Fruit fly (Drosophila melanogaster): ENCODE measurements around the gene CG33777.

CG33777 gene

DNA sequence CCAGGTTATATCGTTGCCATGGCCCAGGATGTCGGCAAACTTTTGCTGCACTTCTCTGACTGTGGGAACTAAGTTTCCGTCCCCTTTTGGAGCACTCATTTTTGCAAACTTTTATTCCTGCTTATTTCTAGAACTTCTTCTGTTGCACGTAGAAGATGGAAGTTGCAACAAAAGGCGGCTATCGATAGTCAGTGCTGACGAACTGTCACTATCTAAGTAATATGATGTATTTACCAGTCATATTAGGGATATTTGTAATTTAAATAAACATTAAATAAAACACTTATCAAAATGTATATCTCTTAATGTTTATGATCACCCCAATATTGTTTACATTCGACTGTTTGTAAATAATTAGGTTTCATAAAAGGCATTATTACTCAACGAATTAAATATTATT, 14.0 kb downstream of the CG33777 start, which contains the start of gene CG32243 (continued):
- peak; percentile 49 for TF ChIP-seq wek (GFP tag; optimal IDR thresholded peaks at IDR 0.05)
- TF ChIP-seq CG30020 (tag; optimal IDR thresholded peaks at IDR 0.05) = peak; percentile 11

DNA sequence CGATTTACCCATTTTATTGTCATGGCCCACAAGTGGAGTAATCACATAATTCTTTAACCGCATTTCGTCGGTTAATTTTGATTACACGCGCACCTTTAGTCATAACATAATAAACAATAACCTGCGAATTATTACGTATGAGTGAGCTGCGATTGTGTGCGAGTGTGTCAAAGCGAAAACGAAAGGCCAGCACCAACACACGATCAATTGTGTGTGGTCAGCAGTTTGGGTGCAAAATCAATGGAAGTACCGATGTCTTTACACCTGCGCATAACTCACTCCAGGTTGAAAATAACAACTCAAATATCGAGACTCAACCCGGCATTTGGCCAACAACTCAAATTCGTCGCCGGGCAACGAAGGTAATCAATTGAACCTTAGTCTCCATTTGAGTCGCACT, 20.6 kb downstream of the CG33777 start:
- TF ChIP-seq chinmo (GFP tag; IDR thresholded peaks at IDR 0.05; ENCODE audit: partially characterized antibody) (0 out of 4 replicates have a peak, but pooled peaks have one; percentile 39), Lim3 (GFP tag; IDR thresholded peaks at IDR 0.05) (no peak), Bdp1 (GFP tag; optimal IDR thresholded peaks at IDR 0.05) (no peak), z (GFP tag; IDR thresholded peaks at IDR 0.05) (peak; percentile 90)

DNA sequence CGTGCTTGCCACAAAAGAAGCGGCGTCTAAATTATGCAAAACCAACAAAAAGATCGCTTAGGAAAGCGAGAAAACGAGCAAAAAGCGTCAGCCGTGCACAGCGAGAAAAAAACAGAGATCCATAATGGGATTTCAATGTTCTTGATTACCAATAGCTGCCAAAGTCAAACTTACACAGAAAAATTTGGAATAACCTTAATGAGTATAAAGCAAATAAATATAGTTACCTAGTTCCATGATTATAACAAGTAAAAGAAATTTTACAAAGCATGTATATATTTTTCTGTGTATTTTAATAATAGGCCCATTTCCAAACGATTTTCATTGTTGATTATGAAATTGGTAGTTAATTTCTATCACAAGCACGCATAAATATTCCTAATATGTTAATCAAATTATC, 21.1 kb downstream of the CG33777 start:
- TF ChIP-seq hbn (GFP tag; IDR thresholded peaks at IDR 0.05; ENCODE audit: partially characterized antibody) (no peak), E2f2 (GFP tag; IDR thresholded peaks at IDR 0.05) (no peak), CG13775 (GFP tag; optimal IDR thresholded peaks at IDR 0.05) (no peak), ewg (GFP tag; optimal IDR thresholded peaks at IDR 0.05) (peak; percentile 0), bcd (GFP tag; optimal IDR thresholded peaks at IDR 0.05) (peak; percentile 31), sim (GFP tag; IDR thresholded peaks at IDR 0.05) (no peak), BtbVII (GFP tag; optimal IDR thresholded peaks at IDR 0.05) (no peak), CG11247 (GFP tag; IDR thresholded peaks at IDR 0.05) (no peak), CG11695 (GFP tag; IDR thresholded peaks at IDR 0.05) (no peak; the same call in 2 of the 3 replicates), Side (GFP tag; optimal IDR thresholded peaks at IDR 0.05) (no peak), salm (tag; optimal IDR thresholded peaks at IDR 0.05) (peak; percentile 18), sob (GFP tag; IDR thresholded peaks at IDR 0.05) (no peak), Lhr (GFP tag; optimal IDR thresholded peaks at IDR 0.05) (no peak), Nf-YC (tag; optimal IDR thresholded peaks at IDR 0.05) (no peak), row (GFP tag; IDR thresholded peaks at IDR 0.05) (peak; percentile 53), CG14710 (tag; optimal IDR thresholded peaks at IDR 0.05) (peak; percentile 23), CG43689 (GFP tag; IDR thresholded peaks at IDR 0.05) (no peak), bowl (GFP tag; IDR thresholded peaks at IDR 0.05) (no peak), Nf-YB (GFP tag; optimal IDR thresholded peaks at IDR 0.05) (no peak), CG32767 (GFP tag; IDR thresholded peaks at IDR 0.05) (no peak), CG1529 (GFP tag; optimal IDR thresholded peaks at IDR 0.05) (no peak), CG13287 (GFP tag; IDR thresholded peaks at IDR 0.05; ENCODE audit: partially characterized antibody) (no peak), CG8281 (tag; optimal IDR thresholded peaks at IDR 0.05) (no peak), repo (GFP tag; optimal IDR thresholded peaks at IDR 0.05) (no peak), ranshi (GFP tag; IDR thresholded peaks at IDR 0.05) (0 out of 2 replicates have a peak, but pooled peaks have one; percentile 9), Usf (GFP tag; optimal IDR thresholded peaks at IDR 0.05) (no peak), CG34376 (GFP tag; optimal IDR thresholded peaks at IDR 0.05) (no peak), zen (tag; optimal IDR thresholded peaks at IDR 0.05) (no peak), lbe (GFP tag; optimal IDR thresholded peaks at IDR 0.05) (no peak), Doc3 (GFP tag; IDR thresholded peaks at IDR 0.05; ENCODE audit: partially characterized antibody) (no peak), CG8089 (GFP tag; optimal IDR thresholded peaks at IDR 0.05) (no peak), Rfx (GFP tag; IDR thresholded peaks at IDR 0.05) (no peak), Deaf1 (tag; optimal IDR thresholded peaks at IDR 0.05) (no peak), Lim3 (GFP tag; IDR thresholded peaks at IDR 0.05) (no peak), tll (GFP tag; optimal IDR thresholded peaks at IDR 0.05) (no peak), CG7271 (tag; optimal IDR thresholded peaks at IDR 0.05) (no peak), CG8388 (GFP tag; optimal IDR thresholded peaks at IDR 0.05) (peak; percentile 13), Sry-δ (GFP tag; optimal IDR thresholded peaks at IDR 0.05) (no peak), bbx (GFP tag; IDR thresholded peaks at IDR 0.05; ENCODE audit: partially characterized antibody) (no peak), zen2 (GFP tag; IDR thresholded peaks at IDR 0.05; ENCODE audit: partially characterized antibody) (no peak), Elba2 (GFP tag; optimal IDR thresholded peaks at IDR 0.05) (no peak), CG10209 (GFP tag; optimal IDR thresholded peaks at IDR 0.05) (no peak)

All from whole organism, embryonic.